Worm (Caenorhabditis elegans): ENCODE data around the gene F58A3.3.

The F58A3.3 gene

ce11 chrX:11031047-11031695, 18.7 kb downstream of the F58A3.3 start (continued):
- TF ChIP-seq dmd-6 (GFP tag; IDR thresholded peaks at IDR 0.05) (peak; percentile 79), daf-12 (tag; optimal IDR thresholded peaks at IDR 0.05) (no peak), F10B5.3 (tag; optimal IDR thresholded peaks at IDR 0.05) (peak; percentile 77), nhr-76 (tag; optimal IDR thresholded peaks at IDR 0.05) (no peak), fkh-10 (GFP tag; optimal IDR thresholded peaks at IDR 0.05) (peak; percentile 51), zag-1 (tag; optimal IDR thresholded peaks at IDR 0.05) (peak; percentile 71)

- TF ChIP-seq mdl-1 (tag; optimal IDR thresholded peaks at IDR 0.05) (no peak), set-16 (GFP tag; IDR thresholded peaks at IDR 0.05) (peak; percentile 49), spr-1 (tag; optimal IDR thresholded peaks at IDR 0.05) (no peak), unc-62 (GFP tag; optimal IDR thresholded peaks at IDR 0.05 in 1 of 2) (peak in 1 of 2 experiments; percentile 22), unc-62 (tag; optimal IDR thresholded peaks at IDR 0.05) (no peak), ctbp-1 (GFP tag; IDR thresholded peaks at IDR 0.05) (0 out of 2 replicates have a peak, but pooled peaks have one; percentile 42)
Measured at ce11 chrX:11031869-11032268, 19.4 kb downstream of the F58A3.3 start.

ce11 chrX:11032412-11032811, 20.0 kb downstream of the F58A3.3 start:
- TF ChIP-seq F44E2.7 (GFP tag; IDR thresholded peaks at IDR 0.05): no peak
- no peak for TF ChIP-seq arid-1 (GFP tag; conservative IDR thresholded peaks at IDR 0.05)
- TF ChIP-seq lsy-2 (tag; optimal IDR thresholded peaks at IDR 0.05): no peak
- no peak for TF ChIP-seq Y48G9A.11 (GFP tag; IDR thresholded peaks at IDR 0.05)
- TF ChIP-seq lin-29 (GFP tag; IDR thresholded peaks at IDR 0.05): no peak
- no peak for TF ChIP-seq zfp-2 (tag; optimal IDR thresholded peaks at IDR 0.05)
- TF ChIP-seq egl-27 (tag; optimal IDR thresholded peaks at IDR 0.05): no peak
- no peak for TF ChIP-seq unc-130 (GFP tag; optimal IDR thresholded peaks at IDR 0.05)
- TF ChIP-seq lir-3 (tag; optimal IDR thresholded peaks at IDR 0.05): no peak
- TF ChIP-seq madf-5 (GFP tag; IDR thresholded peaks at IDR 0.05): no peak

- TF ChIP-seq mdl-1 (tag; optimal IDR thresholded peaks at IDR 0.05) (no peak), unc-62 (GFP tag; optimal IDR thresholded peaks at IDR 0.05 in 1 of 2) (peak in 1 of 2 experiments; percentile 38), unc-62 (tag; optimal IDR thresholded peaks at IDR 0.05) (no peak), madf-9 (GFP tag; conservative IDR thresholded peaks at IDR 0.05) (no peak), egl-27 (tag; optimal IDR thresholded peaks at IDR 0.05) (no peak), hmg-1.1 (GFP tag; IDR thresholded peaks at IDR 0.05) (no peak), ceh-82 (tag; optimal IDR thresholded peaks at IDR 0.05) (no peak), sdz-12 (GFP tag; optimal IDR thresholded peaks at IDR 0.05) (no peak), aha-1 (tag) (peak; percentile 93), dve-1 (tag; optimal IDR thresholded peaks at IDR 0.05; ENCODE audit: insufficient read depth) (no peak), daf-16 (GFP tag; optimal IDR thresholded peaks at IDR 0.05) (no peak), daf-16 (tag; optimal IDR thresholded peaks at IDR 0.05) (no peak), mep-1 (tag; optimal IDR thresholded peaks at IDR 0.05) (no peak), lim-7 (GFP tag; IDR thresholded peaks at IDR 0.05) (no peak), nhr-111 (GFP tag; optimal IDR thresholded peaks at IDR 0.05) (no peak)
Measured at ce11 chrX:11033128-11033951, 20.9 kb downstream of the F58A3.3 start.

ce11 chrX:11033952-11034287, 21.5 kb downstream of the F58A3.3 start:
- no peak for TF ChIP-seq ces-1 (GFP tag; optimal IDR thresholded peaks at IDR 0.05)
- TF ChIP-seq aha-1 (tag): peak; percentile 64
- no peak for TF ChIP-seq mdl-1 (tag; optimal IDR thresholded peaks at IDR 0.05)
- TF ChIP-seq unc-62 (GFP tag; optimal IDR thresholded peaks at IDR 0.05 in 1 of 2): peak in 1 of 2 experiments; percentile 51
- no peak for TF ChIP-seq unc-62 (tag; optimal IDR thresholded peaks at IDR 0.05)
- TF ChIP-seq sdz-12 (GFP tag; optimal IDR thresholded peaks at IDR 0.05): no peak
